Worm (Caenorhabditis elegans) whole organism, late embryonic: ENCODE data around the gene F25F2.1.

Experiments
- K09A11.1 ChIP-seq: sonication (generic microtip); optimal IDR thresholded peaks from 2 replicates; lab custom pipeline; 2017; ENCODE audit warnings: antibody characterized with exemption, mild to moderate bottlenecking, missing genetic modification characterization, missing compliant biosample characterization; ENCODE audit not compliant: insufficient read depth
- T23F11.4 ChIP-seq: fragments of 200-800 bp; sonication (Bioruptor generic); optimal IDR thresholded peaks from 2 replicates; lab custom pipeline; 2018; ENCODE audit warnings: mild to moderate bottlenecking, missing genetic modification characterization, missing compliant biosample characterization
- ceh-18 ChIP-seq: sonication (generic microtip); optimal IDR thresholded peaks from 2 replicates; lab custom pipeline; 2016; ENCODE audit warnings: missing genetic modification characterization, missing compliant biosample characterization
- ceh-2 ChIP-seq: sonication (generic microtip); optimal IDR thresholded peaks from 2 replicates; lab custom pipeline; 2016; ENCODE audit warnings: missing genotype, missing genetic modification characterization, missing compliant biosample characterization
- ceh-30 ChIP-seq: fragments of 150-350 bp; optimal IDR thresholded peaks from 2 replicates; lab custom pipeline; 2014; ENCODE audit warnings: missing biosample characterization, missing genetic modification characterization
- ceh-45 ChIP-seq: fragments of 200-800 bp; sonication (Bioruptor generic); IDR thresholded peaks from 2 replicates; pipeline ENCODE4 v1.3.6; 2022; ENCODE audit warnings: missing genetic modification reagents, missing genetic modification characterization, missing compliant biosample characterization
- ceh-48 ChIP-seq: sonication (generic microtip); optimal IDR thresholded peaks from 2 replicates; lab custom pipeline; 2016; ENCODE audit warnings: missing genetic modification characterization, inconsistent platforms, missing compliant biosample characterization
- ceh-6 ChIP-seq: fragments of 200-800 bp; sonication (Bioruptor generic); optimal IDR thresholded peaks from 2 replicates; lab custom pipeline; 2018; ENCODE audit warnings: mild to moderate bottlenecking, missing genetic modification characterization, missing compliant biosample characterization
- dve-1 ChIP-seq: sonication (generic microtip); optimal IDR thresholded peaks from 2 replicates; lab custom pipeline; 2017; ENCODE audit warnings: antibody characterized with exemption, mild to moderate bottlenecking, missing genetic modification characterization, missing compliant biosample characterization
- elt-2 ChIP-seq: sonication (generic microtip); optimal IDR thresholded peaks from 2 replicates; lab custom pipeline; 2016; ENCODE audit warnings: missing genetic modification reagents, missing genetic modification characterization, missing compliant biosample characterization
- ets-4 ChIP-seq: sonication (generic microtip); optimal IDR thresholded peaks from 2 replicates; lab custom pipeline; 2016; ENCODE audit warnings: missing genetic modification characterization, missing compliant biosample characterization
- fkh-6 ChIP-seq: sonication (generic microtip); optimal IDR thresholded peaks from 2 replicates; lab custom pipeline; 2016; ENCODE audit warnings: missing genetic modification characterization, missing compliant biosample characterization
- gmeb-2 ChIP-seq: sonication (generic microtip); optimal IDR thresholded peaks from 2 replicates; lab custom pipeline; 2016; ENCODE audit warnings: missing genetic modification characterization, inconsistent platforms, missing compliant biosample characterization
- hlh-13 ChIP-seq: fragments of 200-800 bp; sonication (Bioruptor generic); optimal IDR thresholded peaks from 2 replicates; lab custom pipeline; 2018; ENCODE audit warnings: mild to moderate bottlenecking, missing genetic modification characterization, missing compliant biosample characterization
- hlh-15 ChIP-seq: sonication (generic microtip); optimal IDR thresholded peaks from 2 replicates; lab custom pipeline; 2016; ENCODE audit warnings: missing genetic modification characterization, missing compliant biosample characterization
- hlh-30 ChIP-seq: sonication (generic microtip); optimal IDR thresholded peaks from 2 replicates; lab custom pipeline; 2017; ENCODE audit warnings: antibody characterized with exemption, missing genetic modification characterization, missing compliant biosample characterization; ENCODE audit not compliant: insufficient read depth
- lim-6 ChIP-seq: sonication (generic microtip); optimal IDR thresholded peaks from 2 replicates; lab custom pipeline; 2016; ENCODE audit warnings: missing genetic modification characterization, missing compliant biosample characterization
- nhr-11 ChIP-seq: fragments of 150-350 bp; optimal IDR thresholded peaks from 2 replicates; lab custom pipeline; 2014; ENCODE audit warnings: missing biosample characterization, missing genetic modification characterization
- nhr-232 ChIP-seq: sonication (generic microtip); optimal IDR thresholded peaks from 2 replicates; lab custom pipeline; 2016; ENCODE audit warnings: missing genetic modification characterization, missing compliant biosample characterization
- npax-4 ChIP-seq: sonication (generic microtip); optimal IDR thresholded peaks from 2 replicates; lab custom pipeline; 2016; ENCODE audit warnings: missing genetic modification characterization, missing compliant biosample characterization
- pag-3 ChIP-seq: sonication (generic microtip); optimal IDR thresholded peaks from 2 replicates; lab custom pipeline; 2016; ENCODE audit warnings: missing compliant biosample characterization, missing genetic modification characterization, borderline replicate concordance
- pat-9 ChIP-seq: fragments of 200-800 bp; sonication (Bioruptor generic); optimal IDR thresholded peaks from 2 replicates; lab custom pipeline; 2018; ENCODE audit warnings: mild to moderate bottlenecking, missing genetic modification characterization, moderate library complexity, missing compliant biosample characterization
- pha-2 ChIP-seq: sonication (generic microtip); optimal IDR thresholded peaks from 2 replicates; lab custom pipeline; 2017; ENCODE audit warnings: mild to moderate bottlenecking, missing genetic modification characterization, missing compliant biosample characterization
- rnt-1 ChIP-seq: sonication (generic microtip); optimal IDR thresholded peaks from 2 replicates; lab custom pipeline; 2016; ENCODE audit warnings: missing genetic modification characterization, missing compliant biosample characterization
- sdc-2 ChIP-seq: sonication (generic microtip); optimal IDR thresholded peaks from 2 replicates; lab custom pipeline; 2016; ENCODE audit warnings: missing genotype, missing genetic modification characterization, missing compliant biosample characterization
- sox-4 ChIP-seq: sonication (generic microtip); optimal IDR thresholded peaks from 2 replicates; lab custom pipeline; 2017; ENCODE audit warnings: mild to moderate bottlenecking, missing genetic modification characterization, inconsistent platforms, missing compliant biosample characterization
- syd-9 ChIP-seq: sonication (generic microtip); optimal IDR thresholded peaks from 2 replicates; lab custom pipeline; 2016; ENCODE audit warnings: mild to moderate bottlenecking, missing genetic modification characterization, moderate library complexity, missing compliant biosample characterization
- tbx-2 ChIP-seq: sonication (generic microtip); optimal IDR thresholded peaks from 2 replicates; lab custom pipeline; 2016; ENCODE audit warnings: missing genetic modification characterization, missing compliant biosample characterization
- ttx-3 ChIP-seq: sonication (generic microtip); optimal IDR thresholded peaks from 2 replicates; lab custom pipeline; 2016; ENCODE audit warnings: missing genetic modification reagents, missing genetic modification characterization, missing compliant biosample characterization
- unc-55 ChIP-seq: sonication (generic microtip); optimal IDR thresholded peaks from 2 replicates; lab custom pipeline; 2017; ENCODE audit warnings: missing biosample characterization, missing genetic modification reagents, missing genetic modification characterization
- unc-86 ChIP-seq: sonication (generic microtip); optimal IDR thresholded peaks from 2 replicates; lab custom pipeline; 2016; ENCODE audit warnings: missing genetic modification characterization, missing compliant biosample characterization
- ztf-16 ChIP-seq: sonication (generic microtip); optimal IDR thresholded peaks from 2 replicates; lab custom pipeline; 2017; ENCODE audit warnings: missing genetic modification characterization, missing compliant biosample characterization

The F25F2.1 gene

ce11 chrIII:4482986-4483385 lies 25.7 kb upstream of the F25F2.1 start:
- TF ChIP-seq ceh-6 (GFP tag; lab: Kevin White, UChicago), result no peak
- TF ChIP-seq rnt-1, result no peak
- TF ChIP-seq nhr-232 (tag; lab: Kevin White, UChicago), result no peak
- no peak for TF ChIP-seq ceh-45
- TF ChIP-seq, all 69 proteins: peak for 0

- TF ChIP-seq hlh-15 (tag; lab: Kevin White, UChicago), result no peak
- no peak for TF ChIP-seq fkh-6
- TF ChIP-seq T23F11.4 (GFP tag; lab: Kevin White, UChicago), result no peak
Measured at ce11 chrIII:4487271-4487670, 21.4 kb upstream of the F25F2.1 start.

DNA sequence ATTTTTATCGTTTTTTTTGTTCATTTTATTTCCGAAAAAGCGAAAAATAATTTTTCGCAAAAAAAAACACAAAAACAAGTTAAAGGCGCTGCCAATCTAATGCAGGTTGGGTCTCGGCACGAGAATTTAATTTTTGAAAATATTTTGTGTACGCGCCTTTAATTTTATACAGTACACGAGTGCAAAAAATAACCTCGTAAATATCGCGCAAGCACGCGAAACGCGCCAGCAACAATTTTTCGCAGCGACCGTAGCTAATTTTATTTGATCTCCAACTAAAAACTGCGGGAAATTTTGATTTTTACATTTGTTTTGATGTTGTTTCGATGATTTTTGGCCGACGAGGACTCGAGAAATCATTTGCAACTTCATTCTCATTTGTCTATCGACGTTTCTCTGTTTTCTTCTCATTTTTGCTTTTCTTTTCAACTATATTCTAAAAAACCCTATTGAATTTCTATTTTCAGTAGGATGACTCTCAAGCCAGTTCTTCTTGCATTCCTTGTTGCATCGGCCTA lies 19.7 kb upstream of the F25F2.1 start, which contains the start of gene cpg-1:
cpg-1 (plus strand) TSS at position 468 of the 518 bp plus-strand sequence.
- TF ChIP-seq nhr-11 (tag; lab: Kevin White, UChicago), result no peak
- TF ChIP-seq sdc-2, result no peak
- no peak for TF ChIP-seq lim-6
- TF ChIP-seq tbx-2 (tag; lab: Kevin White, UChicago), result no peak
- no peak for TF ChIP-seq dve-1 (tag; lab: Kevin White, UChicago)
- TF ChIP-seq pag-3, result no peak
- TF ChIP-seq syd-9 (tag; lab: Kevin White, UChicago), result no peak
- TF ChIP-seq ceh-30 (tag; lab: Kevin White, UChicago), result no peak
- no peak for TF ChIP-seq nhr-232 (tag; lab: Kevin White, UChicago)
- no peak for TF ChIP-seq ztf-16
- no peak for TF ChIP-seq pha-2 (tag; lab: Kevin White, UChicago)
- no peak for TF ChIP-seq K09A11.1
- TF ChIP-seq unc-55 (GFP tag; lab: Kevin White, UChicago), result no peak
- TF ChIP-seq ceh-48, result no peak
- no peak for TF ChIP-seq ceh-2 (tag; lab: Kevin White, UChicago)
- TF ChIP-seq unc-86, result no peak
- no peak for TF ChIP-seq sox-4 (tag; lab: Kevin White, UChicago)
- TF ChIP-seq hlh-30 (tag; lab: Kevin White, UChicago), result no peak

DNA sequence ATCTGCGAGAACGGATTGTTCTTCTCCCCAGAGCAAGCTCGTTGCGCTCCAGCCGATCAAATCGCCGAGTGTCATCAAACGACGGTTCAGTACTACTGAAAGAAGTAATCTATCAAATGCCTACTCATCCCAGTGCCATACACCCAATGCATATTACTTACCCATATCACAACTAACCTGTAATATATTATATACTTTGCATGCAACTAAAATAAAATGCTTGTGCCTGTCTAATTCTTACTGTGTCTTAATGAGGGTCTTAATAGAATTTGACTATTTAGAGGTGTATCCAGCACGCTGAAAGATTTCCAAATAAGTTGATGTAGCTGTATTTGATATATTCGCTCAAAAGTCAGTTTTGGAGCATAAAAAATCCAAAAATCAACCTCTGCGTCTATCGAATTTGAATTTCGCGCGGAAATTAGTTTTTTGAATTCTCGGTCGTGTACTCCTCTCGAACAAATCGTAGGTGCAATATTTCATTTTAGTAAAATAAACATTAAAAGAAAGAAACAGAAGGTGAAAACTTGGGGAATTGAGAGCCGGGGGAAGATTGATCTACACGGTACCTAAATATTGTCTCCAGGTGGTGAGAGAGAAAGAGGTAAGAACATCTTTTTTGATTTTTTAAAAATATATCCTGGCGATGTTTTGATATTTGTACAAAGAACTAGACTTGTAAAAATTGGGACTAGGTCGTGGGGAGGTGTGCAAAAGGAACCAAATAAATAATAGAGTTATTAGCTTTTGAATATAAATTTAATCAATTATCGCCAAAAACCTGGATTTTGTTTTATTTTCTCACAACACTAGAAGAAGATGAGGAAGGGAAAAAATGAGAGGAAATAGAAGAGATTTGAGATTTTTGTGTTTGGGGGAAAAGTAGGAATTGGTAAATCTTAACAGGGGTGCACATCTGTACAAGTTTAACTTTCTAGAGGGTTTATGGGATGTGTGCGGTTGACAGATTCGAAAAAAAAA lies 17.2 kb upstream of the F25F2.1 start:
- TF ChIP-seq gmeb-2 (no peak), npax-4 (tag; lab: Kevin White, UChicago) (no peak), ets-4 (no peak), tbx-2 (tag; lab: Kevin White, UChicago) (no peak), ttx-3 (tag; lab: Kevin White, UChicago) (no peak), ceh-18 (tag; lab: Kevin White, UChicago) (no peak), elt-2 (tag; lab: Kevin White, UChicago) (no peak), pat-9 (no peak)

DNA sequence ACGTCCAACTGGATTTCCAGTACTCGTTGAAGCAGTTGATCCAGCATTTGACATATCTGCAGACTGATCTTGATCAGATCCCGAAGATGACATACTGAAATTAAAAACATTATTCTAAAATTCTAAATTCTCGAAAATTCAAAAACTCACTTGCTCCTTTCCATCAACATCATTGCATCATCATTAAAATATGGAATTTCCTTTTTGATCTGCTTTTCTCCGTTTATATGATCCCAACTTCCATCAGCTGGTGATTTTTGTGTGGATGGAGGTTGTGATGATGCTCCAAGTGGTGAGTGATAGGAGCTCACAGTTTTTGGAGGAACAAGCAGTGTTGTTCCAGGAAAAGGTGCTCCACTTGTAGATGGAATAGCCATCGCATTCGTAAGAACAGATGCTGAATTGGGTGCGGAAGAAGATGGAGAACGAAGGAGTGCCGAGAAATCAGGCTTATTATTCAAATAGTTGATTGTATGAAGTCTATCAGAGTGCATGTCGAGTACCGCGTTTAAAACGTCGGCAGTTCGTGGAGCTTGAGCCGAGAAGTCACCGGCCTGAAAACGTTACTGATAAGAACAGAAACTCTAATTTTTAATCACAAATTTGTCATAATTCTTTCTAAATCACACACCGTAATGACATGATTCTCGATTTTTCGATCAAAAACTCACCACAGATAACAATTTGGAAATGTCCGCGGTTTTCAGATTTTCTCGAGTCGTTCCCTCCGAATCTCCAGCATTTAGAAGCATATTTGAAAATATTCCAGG lies 15.5 kb upstream of the F25F2.1 start:
- TF ChIP-seq hlh-13 (GFP tag; lab: Kevin White, UChicago) (no peak), ets-4 (no peak)
